Worm (Caenorhabditis elegans) whole organism, L4/young adult: Measurements from ENCODE around the gene ahsa-1.

Source experiments
- W03F9.2 ChIP-seq: fragments of 150-350 bp; optimal IDR thresholded peaks from 2 replicates; lab custom pipeline; 2014; ENCODE audit warnings: missing biosample characterization, missing genetic modification characterization
- dao-5 ChIP-seq: sonication (generic microtip); optimal IDR thresholded peaks from 2 replicates; lab custom pipeline; 2016; ENCODE audit warnings: missing genotype, missing genetic modification characterization, moderate library complexity, missing compliant biosample characterization
- him-1 ChIP-seq: sonication (generic microtip); optimal IDR thresholded peaks from 2 replicates; lab custom pipeline; 2016; ENCODE audit warnings: missing genotype, missing genetic modification reagents, missing genetic modification characterization, missing compliant biosample characterization

DNA sequence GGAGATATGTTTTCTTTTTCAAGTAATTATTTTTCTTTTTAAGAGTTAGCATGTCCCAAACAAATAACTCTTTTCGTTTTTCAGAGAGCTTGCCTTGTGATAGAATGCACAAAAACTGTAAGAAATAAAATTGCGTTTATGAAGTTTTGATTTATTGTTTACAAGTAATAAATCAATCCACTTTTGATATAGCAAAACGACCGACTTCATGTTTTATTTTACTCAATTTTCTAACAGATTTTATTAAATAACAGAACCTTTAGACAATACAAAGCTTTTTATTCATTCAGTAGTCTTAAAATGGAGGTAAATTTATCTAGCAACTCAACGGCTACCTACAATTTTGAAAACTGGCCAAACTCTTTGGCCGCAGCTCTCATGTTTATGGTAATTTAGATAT lies 9.6 kb upstream of the ahsa-1 start, which contains the start of gene srx-78:
- TF ChIP-seq him-1 (tag; lab: Kevin White, UChicago) (no peak), dao-5 (tag; lab: Kevin White, UChicago) (no peak), W03F9.2 (tag; lab: Kevin White, UChicago) (no peak)
